Worm (Caenorhabditis elegans): ENCODE data around the gene clec-144.

clec-144 gene

ce11 chrII:11874674-11875198, 42.4 kb upstream of the clec-144 start, which contains the start of the genes npp-3 and top-2 (continued):
- TF ChIP-seq attf-4 (tag; optimal IDR thresholded peaks at IDR 0.05) (no peak), lin-13 (GFP tag; optimal IDR thresholded peaks at IDR 0.05) (peak; percentile 93), ceh-82 (tag; optimal IDR thresholded peaks at IDR 0.05) (no peak), zfp-2 (tag; optimal IDR thresholded peaks at IDR 0.05) (peak; percentile 81), nhr-11 (tag; optimal IDR thresholded peaks at IDR 0.05) (peak; percentile 99)

DNA sequence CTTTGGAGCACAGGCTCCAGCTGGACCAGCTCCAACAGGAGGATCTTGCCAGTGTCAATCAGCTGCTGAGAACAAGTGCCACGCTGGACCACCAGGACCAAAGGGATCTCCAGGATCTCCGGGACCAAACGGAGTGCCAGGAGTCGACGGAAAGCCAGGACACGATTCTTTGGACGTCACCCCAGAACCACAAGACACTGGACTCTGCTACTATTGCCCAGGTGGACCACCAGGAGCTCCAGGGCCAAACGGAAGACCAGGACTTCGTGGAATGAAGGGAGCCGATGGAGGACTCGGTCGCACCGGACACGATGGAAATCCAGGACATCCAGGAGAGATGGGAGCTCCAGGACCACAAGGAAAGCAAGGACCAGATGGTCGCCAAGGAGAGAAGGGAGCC, 36.5 kb upstream of the clec-144 start:
- TF ChIP-seq daf-19 (GFP tag; conservative IDR thresholded peaks at IDR 0.05) (no peak), set-16 (GFP tag; IDR thresholded peaks at IDR 0.05) (peak; percentile 78)

DNA sequence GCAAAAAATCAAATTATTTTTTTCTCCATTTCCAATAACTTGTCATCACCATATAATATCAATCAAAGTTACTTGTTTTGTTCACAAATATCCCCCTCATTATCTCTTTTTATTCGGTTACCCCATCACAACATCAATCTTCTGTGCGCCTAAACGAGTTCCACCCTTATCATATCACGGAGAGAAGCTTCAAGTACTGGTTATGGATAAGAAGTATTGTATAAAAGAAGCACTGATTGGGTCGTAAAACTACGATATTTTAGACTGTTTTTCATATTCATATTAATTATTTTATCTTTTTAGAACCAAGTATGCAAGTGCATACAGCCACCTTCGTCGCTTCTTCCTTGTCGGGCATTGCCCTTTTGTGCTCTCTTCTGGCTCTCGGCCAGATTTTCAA, 35.9 kb upstream of the clec-144 start, which contains the start of gene col-84:
Gene col-84, plus strand, starts transcription at position 301 of the 400 bp plus-strand sequence.
- TF ChIP-seq nhr-111 (GFP tag; optimal IDR thresholded peaks at IDR 0.05) (no peak), daf-19 (GFP tag; conservative IDR thresholded peaks at IDR 0.05) (no peak), hmg-1.1 (GFP tag; IDR thresholded peaks at IDR 0.05) (no peak), F37D6.2 (tag; optimal IDR thresholded peaks at IDR 0.05) (no peak), hlh-30 (tag; optimal IDR thresholded peaks at IDR 0.05; ENCODE audit: insufficient read depth) (no peak), skn-1 (tag; optimal IDR thresholded peaks at IDR 0.05) (no peak), ceh-20 (GFP tag; IDR thresholded peaks at IDR 0.05) (no peak), unc-39 (tag; optimal IDR thresholded peaks at IDR 0.05) (no peak), lin-38 (GFP tag; IDR thresholded peaks at IDR 0.05) (no peak), lin-29 (GFP tag; IDR thresholded peaks at IDR 0.05) (no peak), zip-2 (tag; optimal IDR thresholded peaks at IDR 0.05) (no peak), ceh-62 (tag; optimal IDR thresholded peaks at IDR 0.05) (no peak), snpc-1.2 (GFP tag; IDR thresholded peaks at IDR 0.05) (no peak), F49E8.2 (tag; optimal IDR thresholded peaks at IDR 0.05; ENCODE audit: borderline replicate concordance) (no peak), zfp-3 (GFP tag; conservative IDR thresholded peaks at IDR 0.05) (no peak), nhr-10 (tag; optimal IDR thresholded peaks at IDR 0.05) (no peak)

ce11 chrII:11865644-11866043, 33.3 kb upstream of the clec-144 start, which contains the start of gene K12D12.4:
Gene K12D12.4, minus strand, starts transcription at chrII:11865744.
- TF ChIP-seq spr-1 (tag; optimal IDR thresholded peaks at IDR 0.05) (no peak), daf-8 (GFP tag; IDR thresholded peaks at IDR 0.05) (no peak), ceh-20 (GFP tag; IDR thresholded peaks at IDR 0.05) (no peak), dmd-9 (GFP tag; IDR thresholded peaks at IDR 0.05) (no peak), T26A8.4 (GFP tag; IDR thresholded peaks at IDR 0.05) (no peak), lin-29 (GFP tag; IDR thresholded peaks at IDR 0.05) (no peak), nhr-25 (tag; optimal IDR thresholded peaks at IDR 0.05; ENCODE audit: borderline replicate concordance, insufficient read depth) (no peak), tag-97 (GFP tag; IDR thresholded peaks at IDR 0.05) (no peak), saeg-2 (GFP tag; IDR thresholded peaks at IDR 0.05) (no peak), zip-2 (tag; optimal IDR thresholded peaks at IDR 0.05) (no peak), arid-1 (GFP tag; conservative IDR thresholded peaks at IDR 0.05) (no peak), php-3 (GFP tag; IDR thresholded peaks at IDR 0.05) (no peak), F10B5.3 (tag; optimal IDR thresholded peaks at IDR 0.05) (no peak), ceh-32 (tag; optimal IDR thresholded peaks at IDR 0.05; ENCODE audit: poor library complexity) (no peak), egl-43 (GFP tag; IDR thresholded peaks at IDR 0.05) (no peak)

DNA sequence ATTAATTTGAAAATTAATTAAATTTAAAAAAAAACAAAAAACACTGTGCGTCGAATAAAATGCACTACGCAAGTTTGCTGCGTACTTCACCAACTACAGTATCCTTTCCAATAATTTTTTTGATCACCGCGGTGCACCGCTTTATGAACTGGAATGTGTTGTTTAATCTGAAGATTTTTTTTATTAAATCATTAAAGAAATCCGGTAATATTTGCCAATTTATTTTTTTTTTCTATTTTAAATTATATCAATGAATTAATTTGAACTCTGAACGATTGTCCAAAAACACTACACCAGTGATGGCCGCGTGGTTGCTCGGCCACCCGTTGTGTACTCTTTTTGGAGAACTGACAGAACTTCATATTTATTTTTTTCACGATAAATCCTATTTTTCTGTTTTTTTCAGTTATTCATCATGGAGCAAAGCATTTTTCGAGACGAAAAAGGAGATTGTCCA, 28.3 kb upstream of the clec-144 start, which contains the start of gene K12D12.5:
Gene K12D12.5, plus strand, starts transcription at position 407 of the 457 bp plus-strand sequence.
- TF ChIP-seq dmd-6 (GFP tag; IDR thresholded peaks at IDR 0.05): peak; percentile 34; the same call in 1 of the 2 replicates
- TF ChIP-seq dmd-9 (GFP tag; IDR thresholded peaks at IDR 0.05): 0 out of 2 replicates have a peak, but pooled peaks have one; percentile 21
- TF ChIP-seq mdl-1 (tag; optimal IDR thresholded peaks at IDR 0.05): no peak
- TF ChIP-seq F49E8.2 (tag; optimal IDR thresholded peaks at IDR 0.05; ENCODE audit: borderline replicate concordance): peak; percentile 42
- TF ChIP-seq mes-2 (tag; optimal IDR thresholded peaks at IDR 0.05; ENCODE audit: poor library complexity, severe bottlenecking): peak; percentile 80
- 0 out of 2 replicates have a peak, but pooled peaks have one; percentile 27 for TF ChIP-seq lin-38 (GFP tag; IDR thresholded peaks at IDR 0.05)
- TF ChIP-seq Y48G9A.11 (GFP tag; IDR thresholded peaks at IDR 0.05): peak; percentile 58
- TF ChIP-seq unc-130 (GFP tag; optimal IDR thresholded peaks at IDR 0.05): peak; percentile 93
- TF ChIP-seq unc-62 (GFP tag; optimal IDR thresholded peaks at IDR 0.05 in 1 of 2): no peak
- TF ChIP-seq unc-62 (tag; optimal IDR thresholded peaks at IDR 0.05): no peak
